Fruit fly (Drosophila melanogaster) whole organism: ENCODE results near the gene ClC-c.

Source experiments
- CG8478 ChIP-seq: fragments of >200 bp; optimal IDR thresholded peaks from 2 replicates; lab custom pipeline; 2018; ENCODE audit warnings: inconsistent platforms
- Dll ChIP-seq: fragments of >200 bp; optimal IDR thresholded peaks from 2 replicates; lab custom pipeline; 2017
- EcR ChIP-seq, 2 experiments: fragments of >200 bp; optimal IDR thresholded peaks; 2 replicates each; lab custom pipeline; 2017; ENCODE audit warnings: missing biosample characterization in 2 of 2, missing genetic modification characterization in 2 of 2, missing genetic modification reagents in 2 of 2
- pan ChIP-seq: fragments of >200 bp; optimal IDR thresholded peaks from 2 replicates; lab custom pipeline; 2017
- psq ChIP-seq: fragments of >200 bp; optimal IDR thresholded peaks from 2 replicates; lab custom pipeline; 2017
- usp ChIP-seq: fragments of >200 bp; optimal IDR thresholded peaks from 2 replicates; lab custom pipeline; 2017; ENCODE audit warnings: missing biosample characterization, missing genetic modification characterization, mixed read lengths

DNA sequence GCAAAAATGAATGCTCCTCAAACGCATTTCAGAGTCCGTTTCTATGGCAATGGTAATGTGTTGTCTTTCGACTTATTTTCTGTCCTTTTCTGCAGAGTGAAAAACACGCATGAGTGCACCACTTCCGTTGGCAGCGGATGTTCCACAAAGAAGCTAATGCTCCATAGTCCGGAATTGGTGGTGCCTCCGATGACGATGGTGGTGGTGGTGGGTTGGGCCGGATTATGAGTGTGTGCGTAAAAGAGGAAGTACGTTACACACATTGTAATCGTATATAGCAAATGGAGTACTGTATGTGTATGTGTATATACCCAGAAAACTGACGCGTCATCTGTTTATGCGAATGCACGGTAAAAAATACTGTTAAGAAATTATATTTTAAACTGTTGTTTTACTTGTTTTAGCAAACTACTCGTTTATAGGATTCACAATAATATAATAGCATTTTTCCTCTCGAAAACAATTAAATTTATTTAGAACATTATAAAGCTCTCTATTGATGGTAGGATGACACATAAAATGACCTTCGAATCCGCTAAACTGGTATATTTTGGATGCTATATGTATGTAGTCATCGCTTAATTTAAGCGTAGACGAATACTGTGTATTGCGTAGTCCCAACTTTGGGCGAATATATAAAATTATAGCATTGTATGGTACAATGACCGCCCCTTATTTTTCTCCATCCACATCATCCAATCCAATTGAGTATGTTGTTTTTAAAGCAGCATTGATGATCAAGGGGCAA is 45.0 kb upstream of the ClC-c start:
- TF ChIP-seq CG8478 (no peak), psq (lab: Kevin White, UChicago) (no peak), EcR (GFP tag; optimal IDR thresholded peaks at IDR 0.05; lab: Kevin White, UChicago) (no peak), pan (lab: Kevin White, UChicago) (no peak), Dll (lab: Kevin White, UChicago) (no peak), usp (GFP tag; lab: Kevin White, UChicago) (no peak)
